Worm (Caenorhabditis elegans): ENCODE data around the gene cnc-3.

cnc-3 gene

ce11 chrV:1447079-1447478 lies 725 bp upstream of the cnc-3 start, which contains the start of gene cnc-4:
cnc-4 (plus strand) TSS chrV:1447195.
- TF ChIP-seq nhr-28 (tag; optimal IDR thresholded peaks at IDR 0.05) (no peak), drap-1 (GFP tag; optimal IDR thresholded peaks at IDR 0.05) (no peak), mls-2 (tag; optimal IDR thresholded peaks at IDR 0.05) (no peak)

ce11 chrV:1450160-1450559 lies 2.4 kb downstream of the cnc-3 start, which contains the start of gene cnc-2:
cnc-2 (minus strand) TSS chrV:1450183.
- no peak for TF ChIP-seq pha-4 (tag; optimal IDR thresholded peaks at IDR 0.05)
- no peak for TF ChIP-seq ceh-83 (GFP tag; optimal IDR thresholded peaks at IDR 0.05)

- no peak for TF ChIP-seq drap-1 (GFP tag; optimal IDR thresholded peaks at IDR 0.05)
- TF ChIP-seq M03D4.4 (tag; optimal IDR thresholded peaks at IDR 0.05) = no peak
- TF ChIP-seq nhr-237 (tag; optimal IDR thresholded peaks at IDR 0.05) = no peak
- TF ChIP-seq hlh-1 (tag; optimal IDR thresholded peaks at IDR 0.05) = no peak
- TF ChIP-seq lin-13 (tag; optimal IDR thresholded peaks at IDR 0.05) = no peak
- TF ChIP-seq nhr-2 (tag; optimal IDR thresholded peaks at IDR 0.05) = no peak
- TF ChIP-seq elt-1 (tag; optimal IDR thresholded peaks at IDR 0.05; ENCODE audit: borderline replicate concordance, insufficient read depth) = no peak
- no peak for TF ChIP-seq zip-8 (tag; optimal IDR thresholded peaks at IDR 0.05)
- no peak for TF ChIP-seq ham-2 (GFP tag; optimal IDR thresholded peaks at IDR 0.05)
- TF ChIP-seq ceh-39 (tag; optimal IDR thresholded peaks at IDR 0.05) = no peak
- no peak for TF ChIP-seq tbx-8 (GFP tag; optimal IDR thresholded peaks at IDR 0.05)
- no peak for TF ChIP-seq mls-2 (tag; optimal IDR thresholded peaks at IDR 0.05)
- TF ChIP-seq ceh-43 (GFP tag; optimal IDR thresholded peaks at IDR 0.05) = no peak
- TF ChIP-seq blmp-1 (tag; optimal IDR thresholded peaks at IDR 0.05) = no peak
- no peak for TF ChIP-seq lin-32 (GFP tag; optimal IDR thresholded peaks at IDR 0.05)
- no peak for TF ChIP-seq elt-3 (tag; optimal IDR thresholded peaks at IDR 0.05)
- TF ChIP-seq cnd-1 (tag; optimal IDR thresholded peaks at IDR 0.05) = no peak
- TF ChIP-seq ceh-83 (GFP tag; optimal IDR thresholded peaks at IDR 0.05) = no peak
- TF ChIP-seq nhr-12 (tag; optimal IDR thresholded peaks at IDR 0.05) = no peak
- no peak for TF ChIP-seq bed-3 (GFP tag; optimal IDR thresholded peaks at IDR 0.05)
These were observed 3.5 kb downstream of the cnc-3 start, which contains the start of gene srj-23 for ce11 chrV:1451334-1451733. srj-23 (plus strand) TSS chrV:1451634.

ce11 chrV:1454762-1455161 lies 7.0 kb downstream of the cnc-3 start, which contains the start of gene chil-14:
chil-14 (plus strand) TSS chrV:1455062.
- TF ChIP-seq snpc-4 (tag; optimal IDR thresholded peaks at IDR 0.05) = no peak
- no peak for TF ChIP-seq tbx-8 (GFP tag; optimal IDR thresholded peaks at IDR 0.05)
- no peak for TF ChIP-seq sem-2 (GFP tag; optimal IDR thresholded peaks at IDR 0.05)
- TF ChIP-seq nhr-28 (tag; optimal IDR thresholded peaks at IDR 0.05) = no peak

- no peak for TF ChIP-seq ces-1 (GFP tag; optimal IDR thresholded peaks at IDR 0.05)
- TF ChIP-seq mls-2 (tag; optimal IDR thresholded peaks at IDR 0.05) = no peak
- TF ChIP-seq drap-1 (GFP tag; optimal IDR thresholded peaks at IDR 0.05) = no peak
- TF ChIP-seq bed-3 (GFP tag; optimal IDR thresholded peaks at IDR 0.05) = no peak
- TF ChIP-seq nhr-76 (tag; optimal IDR thresholded peaks at IDR 0.05) = no peak
- no peak for TF ChIP-seq cnd-1 (tag; optimal IDR thresholded peaks at IDR 0.05)
- no peak for TF ChIP-seq tbx-8 (GFP tag; optimal IDR thresholded peaks at IDR 0.05)
These were observed 7.5 kb downstream of the cnc-3 start for ce11 chrV:1455280-1455679.

- no peak for TF ChIP-seq unc-39 (tag; optimal IDR thresholded peaks at IDR 0.05)
- no peak for TF ChIP-seq bed-3 (GFP tag; optimal IDR thresholded peaks at IDR 0.05)
- TF ChIP-seq blmp-1 (tag; optimal IDR thresholded peaks at IDR 0.05) = no peak
- no peak for TF ChIP-seq flh-1 (GFP tag; optimal IDR thresholded peaks at IDR 0.05)
- TF ChIP-seq snpc-4 (tag; optimal IDR thresholded peaks at IDR 0.05) = no peak
- no peak for TF ChIP-seq sem-2 (GFP tag; optimal IDR thresholded peaks at IDR 0.05)
- TF ChIP-seq ceh-43 (GFP tag; optimal IDR thresholded peaks at IDR 0.05) = no peak
- no peak for TF ChIP-seq drap-1 (GFP tag; optimal IDR thresholded peaks at IDR 0.05)
- no peak for TF ChIP-seq mls-2 (tag; optimal IDR thresholded peaks at IDR 0.05)
These were observed 8.8 kb downstream of the cnc-3 start for ce11 chrV:1456614-1457013.

- no peak for TF ChIP-seq nhr-28 (tag; optimal IDR thresholded peaks at IDR 0.05)
- no peak for TF ChIP-seq unc-62 (GFP tag; optimal IDR thresholded peaks at IDR 0.05)
- TF ChIP-seq M03D4.4 (tag; optimal IDR thresholded peaks at IDR 0.05) = no peak
- no peak for TF ChIP-seq nhr-76 (tag; optimal IDR thresholded peaks at IDR 0.05)
- no peak for TF ChIP-seq unc-120 (tag; optimal IDR thresholded peaks at IDR 0.05; ENCODE audit: poor library complexity, severe bottlenecking)
- TF ChIP-seq cnd-1 (tag; optimal IDR thresholded peaks at IDR 0.05) = no peak
These were observed 11.6 kb downstream of the cnc-3 start for ce11 chrV:1459374-1459926.
